Worm (Caenorhabditis elegans): ENCODE results near the gene W10G11.2.

W10G11.2 gene

DNA sequence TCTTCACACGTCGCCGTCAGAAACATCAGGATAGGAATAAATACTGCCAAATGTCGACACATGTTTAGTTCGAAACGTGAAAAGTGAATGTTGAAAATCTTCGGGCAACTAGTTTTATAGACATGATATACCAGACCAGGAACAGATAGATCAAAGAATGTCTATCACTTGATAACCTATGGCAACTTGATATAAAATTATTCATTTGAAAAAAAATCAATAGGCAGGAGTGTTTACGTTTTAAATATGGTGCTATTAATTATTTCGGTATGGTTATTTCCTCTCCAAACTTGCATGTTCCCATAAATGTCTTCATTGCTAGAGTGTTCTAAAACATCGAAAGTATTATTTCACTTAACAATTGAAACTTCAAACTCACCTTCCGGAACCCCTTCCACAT, at the start of gene W10G11.2:
Gene W10G11.2, minus strand, starts transcription at position 101 of the 400 bp plus-strand sequence.
- TF ChIP-seq dsc-1 (tag; optimal IDR thresholded peaks at IDR 0.05) (no peak), aly-2 (tag; optimal IDR thresholded peaks at IDR 0.05) (no peak), fkh-4 (tag; optimal IDR thresholded peaks at IDR 0.05; ENCODE audit: borderline replicate concordance) (no peak), mef-2 (tag; optimal IDR thresholded peaks at IDR 0.05) (no peak), hpl-2 (GFP tag; optimal IDR thresholded peaks at IDR 0.05) (no peak), zip-4 (GFP tag; optimal IDR thresholded peaks at IDR 0.05) (no peak), ztf-11 (tag; optimal IDR thresholded peaks at IDR 0.05) (no peak), efl-1 (optimal IDR thresholded peaks at IDR 0.05) (no peak), efl-1 (GFP tag; optimal IDR thresholded peaks at IDR 0.05 in 1 of 2) (no peak), sup-37 (GFP tag; optimal IDR thresholded peaks at IDR 0.05) (no peak), F16B12.6 (tag; optimal IDR thresholded peaks at IDR 0.05) (no peak), nhr-76 (tag; optimal IDR thresholded peaks at IDR 0.05) (no peak), ces-1 (GFP tag; optimal IDR thresholded peaks at IDR 0.05) (no peak), pqm-1 (tag; optimal IDR thresholded peaks at IDR 0.05) (no peak), hlh-4 (tag; optimal IDR thresholded peaks at IDR 0.05) (no peak), fkh-10 (GFP tag; optimal IDR thresholded peaks at IDR 0.05) (no peak), ama-1 (optimal IDR thresholded peaks at IDR 0.05) (no peak)

DNA sequence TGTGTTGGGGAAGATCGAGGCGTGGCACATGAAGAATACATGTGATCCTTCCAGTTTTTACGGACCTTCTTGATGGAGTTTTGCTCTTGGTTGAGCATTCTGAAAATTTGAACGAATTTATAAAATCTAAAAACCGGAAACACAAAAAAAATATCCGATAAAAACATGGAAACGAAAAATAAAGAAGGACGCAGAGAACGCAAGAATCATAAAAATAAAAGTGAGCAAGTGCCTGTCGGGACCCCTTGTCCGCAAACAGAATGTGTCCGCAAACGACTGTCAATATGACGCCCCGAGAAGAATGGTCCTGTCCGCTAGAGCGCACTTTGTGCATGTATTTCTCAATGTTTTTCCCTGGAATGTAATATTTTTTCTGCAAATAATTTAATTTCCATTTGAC, 48.3 kb upstream of the W10G11.2 start, which contains the start of gene Y49F6A.5:
Gene Y49F6A.5, minus strand, starts transcription at position 101 of the 400 bp plus-strand sequence.
- no peak for TF ChIP-seq pax-3 (tag; optimal IDR thresholded peaks at IDR 0.05)
- TF ChIP-seq alr-1 (tag; optimal IDR thresholded peaks at IDR 0.05; ENCODE audit: borderline replicate concordance), result no peak
- TF ChIP-seq C04F5.9 (tag; optimal IDR thresholded peaks at IDR 0.05), result no peak
- no peak for TF ChIP-seq ceh-90 (tag; optimal IDR thresholded peaks at IDR 0.05)
- TF ChIP-seq zip-4 (GFP tag; optimal IDR thresholded peaks at IDR 0.05), result no peak
- no peak for TF ChIP-seq nhr-20 (tag; optimal IDR thresholded peaks at IDR 0.05)
- TF ChIP-seq lin-35 (GFP tag; optimal IDR thresholded peaks at IDR 0.05), result no peak
- no peak for TF ChIP-seq fkh-4 (tag; optimal IDR thresholded peaks at IDR 0.05; ENCODE audit: borderline replicate concordance)
- no peak for TF ChIP-seq nhr-71 (tag; optimal IDR thresholded peaks at IDR 0.05)
- TF ChIP-seq pqm-1 (tag; optimal IDR thresholded peaks at IDR 0.05), result no peak

DNA sequence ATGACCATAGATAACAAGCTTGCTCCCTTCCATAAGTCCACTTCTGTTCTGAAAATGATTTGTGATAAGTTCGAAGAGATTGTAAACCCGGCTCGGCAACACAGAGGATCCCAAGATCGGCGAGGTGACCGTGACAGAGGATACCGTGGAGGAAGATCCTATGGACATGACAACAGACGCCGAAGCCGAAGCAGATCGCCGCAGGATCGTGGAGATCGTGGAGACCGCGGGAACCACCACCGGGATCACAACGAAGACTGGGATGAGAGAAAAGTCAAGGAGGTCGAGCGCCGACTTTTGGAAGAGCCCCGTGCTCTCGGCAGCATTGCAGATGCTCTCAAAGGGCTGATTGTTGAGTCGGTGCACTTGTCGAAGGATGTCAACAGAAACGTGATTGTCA, 43.1 kb upstream of the W10G11.2 start:
- no peak for TF ChIP-seq fkh-10 (GFP tag; optimal IDR thresholded peaks at IDR 0.05)
- no peak for TF ChIP-seq mdl-1 (tag; optimal IDR thresholded peaks at IDR 0.05)
- TF ChIP-seq ama-1 (optimal IDR thresholded peaks at IDR 0.05), result no peak
- no peak for TF ChIP-seq pax-3 (tag; optimal IDR thresholded peaks at IDR 0.05)
- no peak for TF ChIP-seq C34B4.2 (tag; optimal IDR thresholded peaks at IDR 0.05)
- TF ChIP-seq unc-86 (tag; optimal IDR thresholded peaks at IDR 0.05), result no peak
- TF ChIP-seq elt-3 (tag; optimal IDR thresholded peaks at IDR 0.05), result no peak
- TF ChIP-seq zag-1 (tag; optimal IDR thresholded peaks at IDR 0.05), result no peak
- no peak for TF ChIP-seq ceh-88 (GFP tag; IDR thresholded peaks at IDR 0.05)
- no peak for TF ChIP-seq vab-15 (tag; optimal IDR thresholded peaks at IDR 0.05)
- no peak for TF ChIP-seq mab-9 (GFP tag; IDR thresholded peaks at IDR 0.05)

DNA sequence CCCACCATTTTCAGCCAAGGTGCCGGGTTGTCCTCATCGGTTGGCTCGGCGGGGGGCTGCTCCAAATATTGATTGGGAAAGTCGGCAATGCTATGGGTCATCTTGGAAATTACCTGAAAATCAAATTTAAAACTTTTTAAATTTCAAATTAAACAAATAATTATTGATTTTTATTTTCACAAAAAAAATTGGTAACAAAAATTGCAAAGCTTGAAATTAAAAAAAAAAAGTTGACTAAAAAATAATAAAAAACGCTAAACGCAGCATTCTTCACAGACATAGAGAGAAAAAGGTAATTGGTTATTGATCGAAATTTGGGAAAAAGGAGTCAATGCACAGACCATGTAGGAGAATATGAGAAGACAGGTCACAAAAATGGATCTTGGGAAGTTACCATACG, 37.3 kb upstream of the W10G11.2 start, which contains the start of gene Y49F6A.11:
Gene Y49F6A.11, minus strand, starts transcription at position 101 of the 400 bp plus-strand sequence.
- TF ChIP-seq ceh-8 (GFP tag; optimal IDR thresholded peaks at IDR 0.05) (no peak), isw-1 (GFP tag; IDR thresholded peaks at IDR 0.05) (no peak), efl-1 (optimal IDR thresholded peaks at IDR 0.05) (no peak), efl-1 (GFP tag; optimal IDR thresholded peaks at IDR 0.05 in 1 of 2) (no peak), nhr-12 (tag; optimal IDR thresholded peaks at IDR 0.05) (no peak), blmp-1 (tag; optimal IDR thresholded peaks at IDR 0.05) (no peak), swsn-7 (tag; optimal IDR thresholded peaks at IDR 0.05) (no peak)

All from whole organism, L1 larva.